Worm (Caenorhabditis elegans) whole organism, L4/young adult: ENCODE data around the gene F11A5.17.

Source experiments
- W03F9.2 ChIP-seq: fragments of 150-350 bp; optimal IDR thresholded peaks from 2 replicates; lab custom pipeline; 2014; ENCODE audit warnings: missing biosample characterization, missing genetic modification characterization
- him-1 ChIP-seq: sonication (generic microtip); optimal IDR thresholded peaks from 2 replicates; lab custom pipeline; 2016; ENCODE audit warnings: missing genotype, missing genetic modification reagents, missing genetic modification characterization, missing compliant biosample characterization

DNA sequence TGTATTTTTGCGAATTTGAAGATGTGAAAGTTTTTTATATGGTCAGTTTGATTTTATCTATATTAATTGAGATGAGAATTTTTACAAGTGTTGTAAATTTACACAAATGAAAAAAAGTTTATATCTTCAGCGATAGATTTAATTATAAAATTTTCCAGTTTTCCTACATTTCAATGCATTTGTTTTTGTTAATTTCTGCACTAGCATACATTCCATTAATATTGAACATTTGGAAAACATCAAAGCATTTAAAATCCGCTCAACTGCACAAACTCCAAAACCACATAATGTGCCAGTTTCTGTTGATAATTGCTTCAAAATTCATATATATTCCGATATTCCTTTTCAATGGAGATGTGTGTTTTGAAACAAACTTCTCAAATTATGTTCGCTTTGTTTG is 18.9 kb upstream of the F11A5.17 start, which contains the start of gene srh-277:
- TF ChIP-seq him-1 (tag; lab: Kevin White, UChicago) (no peak), W03F9.2 (tag; lab: Kevin White, UChicago) (no peak)
